Fruit fly (Drosophila melanogaster): ENCODE measurements around the gene CG3213.
A peak's percentile ranks its signal among the peaks of the same experiment; 100 is the strongest.

Gene CG3213

dm6 chr2L:3475948-3476347, 43.5 kb downstream of the CG3213 start (continued):
- peak; percentile 28 for TF ChIP-seq CG17829 (tag; optimal IDR thresholded peaks at IDR 0.05)
- TF ChIP-seq CG9437 (GFP tag; optimal IDR thresholded peaks at IDR 0.05), result peak; percentile 78
- no peak for TF ChIP-seq sqz (GFP tag; optimal IDR thresholded peaks at IDR 0.05)
- peak; percentile 30 for TF ChIP-seq odd (GFP tag; optimal IDR thresholded peaks at IDR 0.05)
- no peak for TF ChIP-seq dm (GFP tag; optimal IDR thresholded peaks at IDR 0.05)
- no peak for TF ChIP-seq CG11085 (GFP tag; IDR thresholded peaks at IDR 0.05)
- no peak for TF ChIP-seq Poxn (GFP tag; IDR thresholded peaks at IDR 0.05)
- TF ChIP-seq org-1 (GFP tag; optimal IDR thresholded peaks at IDR 0.05), result peak; percentile 73
- TF ChIP-seq CG17912 (GFP tag; optimal IDR thresholded peaks at IDR 0.05), result no peak
- no peak for TF ChIP-seq Dref (GFP tag; IDR thresholded peaks at IDR 0.05)
- no peak for TF ChIP-seq stwl (tag; optimal IDR thresholded peaks at IDR 0.05)
- TF ChIP-seq CG7786 (GFP tag; optimal IDR thresholded peaks at IDR 0.05), result peak; percentile 47
- peak; percentile 60 for TF ChIP-seq phol (tag; optimal IDR thresholded peaks at IDR 0.05)
- TF ChIP-seq dpn (GFP tag; optimal IDR thresholded peaks at IDR 0.05), result peak; percentile 38 to 60
- TF ChIP-seq luna (GFP tag; optimal IDR thresholded peaks at IDR 0.05), result no peak
- peak; percentile 46 for TF ChIP-seq caup (GFP tag; optimal IDR thresholded peaks at IDR 0.05; ENCODE audit: severe bottlenecking)
- no peak for TF ChIP-seq CG31388 (GFP tag; optimal IDR thresholded peaks at IDR 0.05)
- peak in 1 of 2 experiments; percentile 54 for TF ChIP-seq Eip74EF (GFP tag; optimal IDR thresholded peaks at IDR 0.05)
- no peak for TF ChIP-seq da (GFP tag; optimal IDR thresholded peaks at IDR 0.05)
- no peak for TF ChIP-seq CG43689 (GFP tag; IDR thresholded peaks at IDR 0.05)
- peak; percentile 68 for TF ChIP-seq CG17385 (GFP tag; optimal IDR thresholded peaks at IDR 0.05)
- no peak for TF ChIP-seq CG30020 (tag; optimal IDR thresholded peaks at IDR 0.05)
- TF ChIP-seq YL-1 (GFP tag; optimal IDR thresholded peaks at IDR 0.05), result no peak
- TF ChIP-seq D19A (tag; optimal IDR thresholded peaks at IDR 0.05), result peak; percentile 94
- no peak for TF ChIP-seq Usf (GFP tag; optimal IDR thresholded peaks at IDR 0.05)
- peak; percentile 16 for TF ChIP-seq CG1602 (GFP tag; optimal IDR thresholded peaks at IDR 0.05)
- TF ChIP-seq MTF-1 (GFP tag; optimal IDR thresholded peaks at IDR 0.05; ENCODE audit: borderline replicate concordance), result no peak
- no peak for TF ChIP-seq repo (GFP tag; optimal IDR thresholded peaks at IDR 0.05)
- TF ChIP-seq slp2 (GFP tag; optimal IDR thresholded peaks at IDR 0.05), result peak; percentile 2
- TF ChIP-seq CG13123 (GFP tag; optimal IDR thresholded peaks at IDR 0.05), result no peak
- no peak for TF ChIP-seq gfzf (GFP tag; optimal IDR thresholded peaks at IDR 0.05)
- TF ChIP-seq CG6175 (GFP tag; IDR thresholded peaks at IDR 0.05), result no peak
- TF ChIP-seq CG7372 (GFP tag; IDR thresholded peaks at IDR 0.05), result peak; percentile 39; the same call in 1 of the 2 replicates
- TF ChIP-seq btn (GFP tag; optimal IDR thresholded peaks at IDR 0.05), result no peak
- peak; percentile 18 for TF ChIP-seq Bteb2 (GFP tag; optimal IDR thresholded peaks at IDR 0.05)
- TF ChIP-seq CG10274 (GFP tag; optimal IDR thresholded peaks at IDR 0.05), result peak; percentile 48
- TF ChIP-seq sna (GFP tag; IDR thresholded peaks at IDR 0.05; ENCODE audit: partially characterized antibody), result no peak
- TF ChIP-seq CG3847 (GFP tag; IDR thresholded peaks at IDR 0.05), result peak; percentile 52
- no peak for TF ChIP-seq CG2116 (GFP tag; optimal IDR thresholded peaks at IDR 0.05)
- no peak for TF ChIP-seq Stat92E (GFP tag; optimal IDR thresholded peaks at IDR 0.05)
- no peak; the same call in 2 of the 3 replicates for TF ChIP-seq CG14050 (GFP tag; IDR thresholded peaks at IDR 0.05)
- no peak for TF ChIP-seq zen (tag; optimal IDR thresholded peaks at IDR 0.05)
- no peak for TF ChIP-seq pb (GFP tag; optimal IDR thresholded peaks at IDR 0.05)
- peak; percentile 14 for TF ChIP-seq Jarid2 (GFP tag; optimal IDR thresholded peaks at IDR 0.05)
- peak; percentile 80 for TF ChIP-seq CG15269 (tag; optimal IDR thresholded peaks at IDR 0.05)
- no peak for TF ChIP-seq ro (GFP tag; IDR thresholded peaks at IDR 0.05)
- TF ChIP-seq Nf-YC (tag; optimal IDR thresholded peaks at IDR 0.05), result peak; percentile 33
- no peak for TF ChIP-seq abd-A (tag; optimal IDR thresholded peaks at IDR 0.05)
- TF ChIP-seq zfh1 (GFP tag; IDR thresholded peaks at IDR 0.05), result no peak
- TF ChIP-seq Med (GFP tag), result peak; percentile 77
- peak; percentile 17 for TF ChIP-seq Side (GFP tag; optimal IDR thresholded peaks at IDR 0.05)

Data from whole organism, embryonic.